Fruit fly (Drosophila melanogaster): ENCODE data around the gene fax.

DNA sequence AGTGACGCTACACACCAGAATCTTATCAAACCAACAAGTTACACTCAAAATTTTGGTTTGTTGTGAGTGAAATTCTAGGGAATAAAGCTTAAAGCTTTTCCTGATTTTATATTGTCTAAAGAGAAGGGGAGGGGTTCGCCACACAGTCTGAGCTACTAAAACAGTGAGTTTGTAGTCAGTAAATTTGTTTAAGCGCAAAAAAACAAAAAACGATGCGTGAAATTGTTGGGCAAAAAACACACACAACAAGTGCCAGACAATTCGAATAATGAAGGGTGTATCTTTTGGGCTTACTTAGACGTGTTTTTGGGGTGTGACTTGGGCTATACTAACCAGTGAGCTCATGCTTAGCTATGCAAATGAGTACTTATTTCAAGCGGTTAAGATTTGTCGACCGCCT lies 51.8 kb downstream of the fax start:
- TF ChIP-seq CG7101 (tag; optimal IDR thresholded peaks at IDR 0.05) (no peak), Clk (GFP tag; optimal IDR thresholded peaks at IDR 0.05) (no peak), Mnt (GFP tag; optimal IDR thresholded peaks at IDR 0.05) (no peak), kay (GFP tag; ENCODE audit: borderline replicate concordance) (peak; percentile 92), CG33017 (tag; optimal IDR thresholded peaks at IDR 0.05) (no peak), CG12768 (GFP tag; optimal IDR thresholded peaks at IDR 0.05) (peak; percentile 39), tj (GFP tag; optimal IDR thresholded peaks at IDR 0.05) (no peak)

Measured in whole organism, adult.